Fruit fly (Drosophila melanogaster) whole organism: ENCODE results near the gene Osi4.

Source experiments
- CG8478 ChIP-seq: fragments of >200 bp; optimal IDR thresholded peaks from 2 replicates; lab custom pipeline; 2018; ENCODE audit warnings: inconsistent platforms
- Dll ChIP-seq: fragments of >200 bp; optimal IDR thresholded peaks from 2 replicates; lab custom pipeline; 2017
- EcR ChIP-seq, 2 experiments: fragments of >200 bp; optimal IDR thresholded peaks; 2 replicates each; lab custom pipeline; 2017; ENCODE audit warnings: missing biosample characterization in 2 of 2, missing genetic modification characterization in 2 of 2, missing genetic modification reagents in 2 of 2
- pan ChIP-seq: fragments of >200 bp; optimal IDR thresholded peaks from 2 replicates; lab custom pipeline; 2017
- psq ChIP-seq: fragments of >200 bp; optimal IDR thresholded peaks from 2 replicates; lab custom pipeline; 2017
- usp ChIP-seq: fragments of >200 bp; optimal IDR thresholded peaks from 2 replicates; lab custom pipeline; 2017; ENCODE audit warnings: missing biosample characterization, missing genetic modification characterization, mixed read lengths

dm6 chr3R:6199717-6200116 lies 21.9 kb downstream of the Osi4 start:
- TF ChIP-seq CG8478 (no peak), pan (lab: Kevin White, UChicago) (no peak), usp (GFP tag; lab: Kevin White, UChicago) (no peak), psq (lab: Kevin White, UChicago) (no peak), Dll (lab: Kevin White, UChicago) (no peak), EcR (GFP tag; optimal IDR thresholded peaks at IDR 0.05; lab: Kevin White, UChicago) (no peak)
